Fruit fly (Drosophila melanogaster) whole organism, embryonic: ENCODE results near the gene SelT.
A peak's percentile ranks its signal among the peaks of the same experiment; 100 is the strongest.

Source experiments
- B-H2 ChIP-seq: fragments of 200-800 bp; sonication (Bioruptor generic); optimal IDR thresholded peaks from 2 replicates; lab custom pipeline; 2018; ENCODE audit warnings: missing biosample characterization, mild to moderate bottlenecking, missing genetic modification characterization
- CG10209 ChIP-seq: fragments of 200-800 bp; sonication (Bioruptor generic); optimal IDR thresholded peaks from 3 replicates; lab custom pipeline; 2017; ENCODE audit warnings: missing biosample characterization, mild to moderate bottlenecking, missing genetic modification characterization, missing genetic modification reagents
- CG12219 ChIP-seq: fragments of 200-800 bp; sonication (Bioruptor generic); optimal IDR thresholded peaks from 3 replicates; lab custom pipeline; 2018; ENCODE audit warnings: missing biosample characterization, mild to moderate bottlenecking, missing genetic modification characterization
- CG12236 ChIP-seq: fragments of 200-800 bp; sonication (Bioruptor generic); optimal IDR thresholded peaks from 2 replicates; lab custom pipeline; 2016; ENCODE audit warnings: missing biosample characterization, missing genetic modification characterization
- CG13424 ChIP-seq: fragments of 200-800 bp; sonication (Bioruptor generic); optimal IDR thresholded peaks from 2 replicates; lab custom pipeline; 2019; ENCODE audit warnings: missing biosample characterization, mild to moderate bottlenecking, missing genetic modification characterization, moderate library complexity
- CG14710 ChIP-seq: fragments of 200-800 bp; sonication (Bioruptor generic); optimal IDR thresholded peaks from 3 replicates; lab custom pipeline; 2019; ENCODE audit warnings: missing biosample characterization, mild to moderate bottlenecking, missing genetic modification characterization, moderate library complexity
- CG15269 ChIP-seq: fragments of 200-800 bp; sonication (Bioruptor generic); optimal IDR thresholded peaks from 2 replicates; lab custom pipeline; 2018; ENCODE audit warnings: missing biosample characterization, mild to moderate bottlenecking, missing genetic modification characterization, moderate library complexity
- CG1602 ChIP-seq: fragments of 200-800 bp; sonication (Bioruptor generic); optimal IDR thresholded peaks from 3 replicates; lab custom pipeline; 2016; ENCODE audit warnings: missing biosample characterization, missing genetic modification characterization
- CG2116 ChIP-seq: fragments of 200-800 bp; sonication (Bioruptor generic); optimal IDR thresholded peaks from 3 replicates; lab custom pipeline; 2018; ENCODE audit warnings: missing biosample characterization, mild to moderate bottlenecking, missing genetic modification characterization
- CG31224 ChIP-seq: fragments of 200-800 bp; sonication (Bioruptor generic); IDR thresholded peaks from 2 replicates; pipeline ENCODE4 v1.3.6; 2022; ENCODE audit warnings: missing biosample characterization, missing genetic modification characterization
- CG31388 ChIP-seq: fragments of 200-800 bp; sonication (Bioruptor generic); optimal IDR thresholded peaks from 2 replicates; lab custom pipeline; 2016; ENCODE audit warnings: missing biosample characterization, missing genetic modification characterization
- CG3995 ChIP-seq: fragments of 200-800 bp; sonication (Bioruptor generic); optimal IDR thresholded peaks from 3 replicates; lab custom pipeline; 2016; ENCODE audit warnings: missing biosample characterization, missing genetic modification characterization
- CG8290 ChIP-seq, 3 experiments: fragments of 200-800 bp; sonication (Bioruptor generic); optimal IDR thresholded peaks; 2 replicates each; lab custom pipeline; 2016 to 2019; ENCODE audit warnings: missing biosample characterization in 3 of 3, missing genetic modification characterization in 3 of 3, mild to moderate bottlenecking in 2 of 3, moderate library complexity in 1 of 3
- Dbx ChIP-seq: fragments of 200-800 bp; sonication (Bioruptor generic); IDR thresholded peaks from 3 replicates; pipeline ENCODE4 v1.3.6; 2022; ENCODE audit warnings: missing biosample characterization, missing genetic modification characterization
- Deaf1 ChIP-seq: fragments of 200-800 bp; optimal IDR thresholded peaks from 3 replicates; lab custom pipeline; 2019; ENCODE audit warnings: missing biosample characterization, mild to moderate bottlenecking, missing genetic modification characterization, moderate library complexity
- Dip3 ChIP-seq: fragments of 200-800 bp; sonication (Bioruptor generic); optimal IDR thresholded peaks from 3 replicates; lab custom pipeline; 2016; ENCODE audit warnings: missing biosample characterization, missing genetic modification characterization
- Dp ChIP-seq: fragments of 200-800 bp; sonication (Bioruptor generic); optimal IDR thresholded peaks from 2 replicates; lab custom pipeline; 2018; ENCODE audit warnings: missing biosample characterization, mild to moderate bottlenecking, missing genetic modification characterization, moderate library complexity
- HHEX ChIP-seq: fragments of 200-800 bp; sonication (Bioruptor generic); optimal IDR thresholded peaks from 3 replicates; lab custom pipeline; 2017; ENCODE audit warnings: missing biosample characterization, mild to moderate bottlenecking, missing genetic modification characterization, missing genetic modification reagents
- Hr3 ChIP-seq: fragments of 200-800 bp; sonication (Bioruptor generic); optimal IDR thresholded peaks from 3 replicates; lab custom pipeline; 2016; ENCODE audit warnings: missing biosample characterization, missing genetic modification characterization
- NC2β ChIP-seq: fragments of 200-800 bp; sonication (Bioruptor generic); optimal IDR thresholded peaks from 2 replicates; lab custom pipeline; 2016; ENCODE audit warnings: missing biosample characterization, missing genetic modification characterization
- NFAT ChIP-seq: fragments of 200-800 bp; sonication (Bioruptor generic); IDR thresholded peaks from 2 replicates; pipeline ENCODE4 v1.3.6; 2022; ENCODE audit warnings: missing biosample characterization, missing genetic modification characterization
- Sry-δ ChIP-seq: fragments of 200-800 bp; sonication (Bioruptor generic); optimal IDR thresholded peaks from 2 replicates; lab custom pipeline; 2016; ENCODE audit warnings: missing biosample characterization, missing genetic modification characterization
- TFAM ChIP-seq: fragments of 200-800 bp; sonication (Bioruptor generic); optimal IDR thresholded peaks from 2 replicates; lab custom pipeline; 2017; ENCODE audit warnings: missing biosample characterization, missing genetic modification characterization, inconsistent platforms
- Trl ChIP-seq, 3 experiments: fragments of >200 bp in 2 of 3; fragments of 200-800 bp in 1 of 3; sonication (Bioruptor generic) in 1 of 3; optimal IDR thresholded peaks; 2 replicates in 1 of 3; 3 replicates in 2 of 3; lab custom pipeline; 2016 to 2017; ENCODE audit warnings: missing biosample characterization in 1 of 3, missing genetic modification characterization in 1 of 3
- Xrp1 ChIP-seq: fragments of 200-800 bp; sonication (Bioruptor generic); IDR thresholded peaks from 2 replicates; pipeline ENCODE4 v1.3.6; 2022; ENCODE audit warnings: missing biosample characterization, missing genetic modification characterization
- aop ChIP-seq: fragments of 200-800 bp; sonication (Bioruptor generic); IDR thresholded peaks from 2 replicates; pipeline ENCODE4 v1.3.6; 2022; ENCODE audit warnings: missing biosample characterization, missing genetic modification characterization
- ap ChIP-seq: fragments of 200-800 bp; sonication (Bioruptor generic); IDR thresholded peaks from 2 replicates; pipeline ENCODE4 v1.3.6; 2022; ENCODE audit warnings: missing biosample characterization, missing genetic modification characterization
- ci ChIP-seq: fragments of 200-800 bp; sonication (Bioruptor generic); IDR thresholded peaks from 3 replicates; pipeline ENCODE4 v1.3.6; 2022; ENCODE audit warnings: missing biosample characterization, missing genetic modification characterization
- croc ChIP-seq: fragments of 200-800 bp; sonication (Bioruptor generic); conservative IDR thresholded peaks from 3 replicates; pipeline ENCODE4 v1.3.6; 2022; ENCODE audit warnings: missing biosample characterization, missing genetic modification characterization
- da ChIP-seq: fragments of 200-800 bp; sonication (Bioruptor generic); optimal IDR thresholded peaks from 2 replicates; lab custom pipeline; 2016; ENCODE audit warnings: missing biosample characterization, missing genetic modification characterization
- danr ChIP-seq: fragments of 200-800 bp; sonication (Bioruptor generic); IDR thresholded peaks from 2 replicates; pipeline ENCODE4 v1.3.6; 2022; ENCODE audit warnings: missing biosample characterization, missing genetic modification characterization
- disco-r ChIP-seq: fragments of 200-800 bp; sonication (Bioruptor generic); optimal IDR thresholded peaks from 2 replicates; lab custom pipeline; 2016; ENCODE audit warnings: missing biosample characterization, missing genetic modification characterization
- gce ChIP-seq: fragments of 200-800 bp; sonication (Bioruptor generic); IDR thresholded peaks from 3 replicates; pipeline ENCODE4 v1.3.6; 2022; ENCODE audit warnings: missing biosample characterization, missing genetic modification characterization
- gcm2 ChIP-seq: fragments of 200-800 bp; sonication (Bioruptor generic); optimal IDR thresholded peaks from 2 replicates; lab custom pipeline; 2016; ENCODE audit warnings: missing biosample characterization, missing genetic modification characterization
- gt ChIP-seq: fragments of 200-800 bp; sonication (Bioruptor generic); IDR thresholded peaks from 2 replicates; pipeline ENCODE4 v1.3.6; 2022; ENCODE audit warnings: missing biosample characterization, missing genetic modification characterization
- hbn ChIP-seq: fragments of 200-800 bp; sonication (Bioruptor generic); IDR thresholded peaks from 2 replicates; pipeline ENCODE4 v1.3.6; 2022; ENCODE audit warnings: missing biosample characterization, missing genetic modification characterization; ENCODE audit not compliant: partially characterized antibody
- her ChIP-seq: fragments of 200-800 bp; sonication (Bioruptor generic); optimal IDR thresholded peaks from 2 replicates; lab custom pipeline; 2016; ENCODE audit warnings: missing biosample characterization, missing genetic modification characterization
- hkb ChIP-seq, 2 experiments: fragments of 200-800 bp in 1 of 2; fragments of >200 bp in 1 of 2; sonication (Bioruptor generic) in 1 of 2; IDR thresholded peaks in 1 of 2; optimal IDR thresholded peaks in 1 of 2; 2 replicates each; pipeline versions ENCODE4 v1.3.6 to Lab custom; 2017 to 2022; ENCODE audit warnings: missing biosample characterization in 1 of 2, missing genetic modification characterization in 1 of 2
- jigr1 ChIP-seq: fragments of 200-800 bp; sonication (Bioruptor generic); IDR thresholded peaks from 3 replicates; pipeline ENCODE4 v1.3.6; 2022; ENCODE audit warnings: missing biosample characterization, missing genetic modification characterization
- lab ChIP-seq: fragments of 200-800 bp; sonication (Bioruptor generic); optimal IDR thresholded peaks from 3 replicates; lab custom pipeline; 2017; ENCODE audit warnings: missing biosample characterization, missing genetic modification characterization, mild to moderate bottlenecking, moderate library complexity, missing genetic modification reagents
- lbe ChIP-seq: fragments of 200-800 bp; sonication (Bioruptor generic); optimal IDR thresholded peaks from 2 replicates; lab custom pipeline; 2016; ENCODE audit warnings: missing biosample characterization, mild to moderate bottlenecking, missing genetic modification characterization
- peb ChIP-seq: fragments of 200-800 bp; sonication (Bioruptor generic); IDR thresholded peaks from 2 replicates; pipeline ENCODE4 v1.3.6; 2022; ENCODE audit warnings: missing biosample characterization, missing genetic modification characterization
- ro ChIP-seq: fragments of 200-800 bp; sonication (Bioruptor generic); IDR thresholded peaks from 2 replicates; pipeline ENCODE4 v1.3.6; 2022; ENCODE audit warnings: missing biosample characterization, missing genetic modification characterization
- schlank ChIP-seq: fragments of 200-800 bp; sonication (Bioruptor generic); optimal IDR thresholded peaks from 2 replicates; lab custom pipeline; 2018; ENCODE audit warnings: missing biosample characterization, mild to moderate bottlenecking, missing genetic modification characterization
- sug ChIP-seq: fragments of 200-800 bp; optimal IDR thresholded peaks from 2 replicates; lab custom pipeline; 2019; ENCODE audit warnings: missing biosample characterization, mild to moderate bottlenecking, missing genetic modification characterization, moderate library complexity
- tap ChIP-seq: fragments of 200-800 bp; optimal IDR thresholded peaks from 3 replicates; lab custom pipeline; 2019; ENCODE audit warnings: missing biosample characterization, mild to moderate bottlenecking, missing genetic modification characterization, moderate library complexity
- twi ChIP-seq: fragments of 200-800 bp; optimal IDR thresholded peaks from 2 replicates; lab custom pipeline; 2019; ENCODE audit warnings: missing biosample characterization, mild to moderate bottlenecking, missing genetic modification characterization, moderate library complexity
- vvl ChIP-seq: fragments of 200-800 bp; sonication (Bioruptor generic); IDR thresholded peaks from 2 replicates; pipeline ENCODE4 v1.3.6; 2022; ENCODE audit warnings: missing biosample characterization, missing genetic modification characterization
- wek ChIP-seq: fragments of 200-800 bp; sonication (Bioruptor generic); optimal IDR thresholded peaks from 3 replicates; lab custom pipeline; 2018; ENCODE audit warnings: missing biosample characterization, mild to moderate bottlenecking, missing genetic modification characterization, moderate library complexity

Gene SelT

dm6 chr2L:5060952-5061478 lies 50.3 kb downstream of the SelT start (continued):
- peak; percentile 40 for TF ChIP-seq CG1602 (GFP tag; lab: Kevin White, UChicago)
- TF ChIP-seq NFAT (GFP tag; lab: Robert Waterston, UW) = peak; percentile 31; the same call in 1 of the 2 replicates
- TF ChIP-seq sug (tag; lab: Kevin White, UChicago) = peak; percentile 77
- TF ChIP-seq danr = peak; percentile 49; the same call in 1 of the 2 replicates
- TF ChIP-seq vvl (GFP tag; lab: Robert Waterston, UW) = peak; percentile 82
- TF ChIP-seq CG15269 (tag; lab: Kevin White, UChicago) = peak; percentile 63
- peak; percentile 76 for TF ChIP-seq HHEX (GFP tag; lab: Kevin White, UChicago)
- peak; percentile 74 for TF ChIP-seq ci
- TF ChIP-seq hbn (GFP tag; lab: Robert Waterston, UW) = no peak
- TF ChIP-seq CG2116 = no peak
- TF ChIP-seq Dp (GFP tag; lab: Kevin White, UChicago) = no peak
- TF ChIP-seq B-H2 = peak; percentile 46
- TF ChIP-seq wek = peak; percentile 37
- TF ChIP-seq CG12236 (GFP tag; lab: Kevin White, UChicago) = peak; percentile 27
- TF ChIP-seq aop (GFP tag; lab: Robert Waterston, UW) = no peak
- peak; percentile 56 for TF ChIP-seq CG13424
- TF ChIP-seq Hr3 (GFP tag; lab: Kevin White, UChicago) = peak; percentile 44
- peak; percentile 37 for TF ChIP-seq gcm2 (GFP tag; lab: Kevin White, UChicago)
- TF ChIP-seq jigr1 (GFP tag; lab: Robert Waterston, UW) = no peak
- TF ChIP-seq ap (GFP tag; lab: Robert Waterston, UW) = peak; percentile 63
- TF ChIP-seq twi (tag; lab: Kevin White, UChicago) = no peak
- TF ChIP-seq her (GFP tag; lab: Kevin White, UChicago) = peak; percentile 50
- no peak for TF ChIP-seq ro (GFP tag; lab: Robert Waterston, UW)
- peak; percentile 77 for TF ChIP-seq Dip3
- peak; percentile 52 for TF ChIP-seq CG12219 (GFP tag; lab: Kevin White, UChicago)
- TF ChIP-seq gt = no peak
- peak; percentile 28 for TF ChIP-seq CG14710 (tag; lab: Kevin White, UChicago)
- peak; percentile 17 for TF ChIP-seq CG8290 (GFP tag; optimal IDR thresholded peaks at IDR 0.05; lab: Kevin White, UChicago)
- peak in 1 of 2 experiments; percentile 49 for TF ChIP-seq CG8290 (tag; optimal IDR thresholded peaks at IDR 0.05; lab: Kevin White, UChicago)
- TF ChIP-seq CG31388 (GFP tag; lab: Kevin White, UChicago) = no peak
- TF ChIP-seq CG10209 (GFP tag; lab: Kevin White, UChicago) = peak; percentile 66
- peak; percentile 13 for TF ChIP-seq Deaf1 (tag; lab: Kevin White, UChicago)
- TF ChIP-seq hkb (optimal IDR thresholded peaks at IDR 0.05; lab: Kevin White, UChicago) = no peak
- TF ChIP-seq hkb (GFP tag; IDR thresholded peaks at IDR 0.05; lab: Robert Waterston, UW) = peak; percentile 74
- TF ChIP-seq croc = peak; percentile 30; the same call in 2 of the 3 replicates
- TF ChIP-seq CG31224 = peak; percentile 14; the same call in 1 of the 2 replicates
- 0 out of 2 replicates have a peak, but pooled peaks have one; percentile 16 for TF ChIP-seq peb
- TF ChIP-seq gce = 0 out of 3 replicates have a peak, but pooled peaks have one; percentile 29
- no peak for TF ChIP-seq Trl (optimal IDR thresholded peaks at IDR 0.05; lab: Kevin White, UChicago)
- peak; percentile 77 for TF ChIP-seq Trl (GFP tag; optimal IDR thresholded peaks at IDR 0.05; lab: Kevin White, UChicago)
- no peak for TF ChIP-seq TFAM (GFP tag; lab: Kevin White, UChicago)
- no peak; the same call in none of the 2 replicates for TF ChIP-seq Xrp1
- peak; percentile 61 for TF ChIP-seq disco-r
- TF ChIP-seq lab (GFP tag; lab: Kevin White, UChicago) = peak; percentile 91
- TF ChIP-seq lbe (GFP tag; lab: Kevin White, UChicago) = peak; percentile 84
- peak; percentile 72 for TF ChIP-seq Dbx
- TF ChIP-seq Sry-δ (GFP tag; lab: Kevin White, UChicago) = peak; percentile 27
- TF ChIP-seq da (GFP tag; lab: Kevin White, UChicago) = peak; percentile 51
- TF ChIP-seq CG3995 (GFP tag; lab: Kevin White, UChicago) = no peak
- TF ChIP-seq tap (tag; lab: Kevin White, UChicago) = peak; percentile 61
- peak; percentile 28 for TF ChIP-seq NC2β
- TF ChIP-seq schlank (tag; lab: Kevin White, UChicago) = peak; percentile 69
